Fruit fly (Drosophila melanogaster): Measurements from ENCODE around the gene RpL7-like.

- peak; percentile 59 for TF ChIP-seq CG16779 (GFP tag; IDR thresholded peaks at IDR 0.05)
- TF ChIP-seq NC2β (GFP tag; optimal IDR thresholded peaks at IDR 0.05) = peak; percentile 7
- peak; percentile 84 for TF ChIP-seq E2f1 (GFP tag; IDR thresholded peaks at IDR 0.05)
- TF ChIP-seq CG13424 (tag; optimal IDR thresholded peaks at IDR 0.05) = peak; percentile 86
- no peak for TF ChIP-seq Six4 (GFP tag; optimal IDR thresholded peaks at IDR 0.05)
- no peak for TF ChIP-seq Hr39 (optimal IDR thresholded peaks at IDR 0.05)
- no peak for TF ChIP-seq CG10654 (GFP tag; optimal IDR thresholded peaks at IDR 0.05)
These were observed 9.9 kb upstream of the RpL7-like start, which contains the start of gene CG6770 for dm6 chr2L:12045941-12046855.

Measured in whole organism, embryonic.